Worm (Caenorhabditis elegans): Measurements from ENCODE around the gene F39H12.3.

DNA sequence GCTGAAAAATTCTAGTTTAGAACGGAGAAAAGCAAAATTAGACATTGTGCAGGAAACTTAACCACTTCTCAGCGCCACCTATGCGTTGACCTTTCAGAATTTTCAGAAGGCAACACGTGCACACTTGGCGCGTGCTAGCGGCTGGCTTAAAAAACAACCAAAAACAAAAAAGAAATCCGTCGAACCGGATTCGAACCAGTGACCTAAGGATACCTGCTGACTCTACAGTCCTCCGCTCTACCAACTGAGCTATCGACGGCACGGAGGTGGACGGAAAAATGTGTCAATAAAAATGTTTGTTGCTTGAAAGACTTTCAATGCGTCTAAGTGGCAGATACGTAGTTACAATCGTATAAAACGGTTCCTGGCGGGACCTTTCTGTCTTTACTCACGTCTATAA lies 23.9 kb upstream of the F39H12.3 start:
- TF ChIP-seq him-1 (tag; optimal IDR thresholded peaks at IDR 0.05) (no peak), W03F9.2 (tag; optimal IDR thresholded peaks at IDR 0.05) (no peak)
